Fruit fly (Drosophila melanogaster): ENCODE data around the gene apolpp.
A peak's percentile ranks its signal among the peaks of the same experiment; 100 is the strongest.

apolpp gene

DNA sequence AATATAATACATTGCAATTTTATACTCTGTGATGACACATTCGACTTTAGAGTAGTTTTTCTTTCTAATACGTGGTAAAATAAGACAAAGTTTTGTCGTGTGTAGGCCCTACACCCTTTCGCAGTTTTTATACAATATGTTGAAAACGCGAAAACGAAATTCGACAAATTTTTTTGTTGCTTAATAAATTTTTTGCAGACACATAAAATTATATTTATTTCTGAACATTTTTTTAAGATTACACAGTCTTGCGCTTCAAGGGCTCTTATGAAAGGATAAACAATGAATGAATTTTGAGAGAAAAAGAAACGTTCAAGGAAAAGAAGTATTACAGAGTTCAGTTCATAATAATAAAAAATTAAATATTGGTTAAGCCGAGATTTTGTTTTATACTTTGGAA is 61.1 kb downstream of the apolpp start:
- TF ChIP-seq tj (GFP tag; optimal IDR thresholded peaks at IDR 0.05) (no peak), kay (GFP tag; ENCODE audit: borderline replicate concordance) (peak; percentile 92), pad (GFP tag; optimal IDR thresholded peaks at IDR 0.05) (no peak), Crg-1 (GFP tag; optimal IDR thresholded peaks at IDR 0.05) (no peak), toe (GFP tag; optimal IDR thresholded peaks at IDR 0.05) (no peak)

DNA sequence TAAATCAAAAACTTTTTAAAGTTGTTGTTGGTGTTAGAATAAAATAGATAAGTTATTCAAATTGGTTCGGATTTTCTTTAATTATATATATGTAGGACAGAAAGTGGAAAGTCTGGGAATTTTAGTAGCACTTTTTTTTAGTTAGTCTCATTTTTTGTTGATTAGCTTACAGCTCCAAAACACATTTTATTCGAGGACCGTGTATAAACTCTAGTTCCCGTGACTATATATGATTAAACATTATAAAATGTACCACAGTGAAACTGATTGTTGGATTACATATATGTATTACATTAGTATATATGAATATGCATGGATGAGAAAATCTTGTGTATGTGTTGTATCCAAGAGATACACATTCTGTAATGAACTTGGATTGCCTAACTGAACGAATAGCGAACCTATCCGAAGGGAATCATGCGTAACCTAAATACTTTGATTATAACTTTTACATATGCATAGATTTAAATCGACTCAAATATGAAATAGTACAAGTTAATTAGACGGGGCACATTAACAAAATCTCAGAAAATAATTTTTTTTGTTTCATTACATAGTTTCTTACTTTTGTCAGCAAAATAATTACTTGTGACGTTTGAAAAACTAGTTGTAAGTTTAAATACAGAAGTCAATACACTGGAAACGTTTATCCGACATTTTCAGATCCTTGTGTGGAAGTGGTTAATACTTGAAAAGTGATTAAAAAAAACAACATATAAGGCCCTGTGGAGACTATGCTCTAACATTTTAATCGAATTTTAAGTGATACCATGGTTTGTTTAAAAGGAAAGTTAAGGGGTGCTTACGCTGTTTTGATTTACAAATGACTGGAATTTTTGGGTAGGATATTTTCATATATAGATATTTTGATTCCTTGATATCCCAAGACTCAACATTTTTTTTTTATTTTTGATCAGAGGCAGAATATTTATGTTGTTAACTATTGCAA is 62.2 kb downstream of the apolpp start, which contains the start of gene Cals:
Gene Cals, minus strand, starts transcription at position 700 of the 949 bp plus-strand sequence.
- no peak for TF ChIP-seq tj (GFP tag; optimal IDR thresholded peaks at IDR 0.05)
- peak; percentile 96 for TF ChIP-seq kay (GFP tag; ENCODE audit: borderline replicate concordance)
- no peak for TF ChIP-seq cnc (optimal IDR thresholded peaks at IDR 0.05)

DNA sequence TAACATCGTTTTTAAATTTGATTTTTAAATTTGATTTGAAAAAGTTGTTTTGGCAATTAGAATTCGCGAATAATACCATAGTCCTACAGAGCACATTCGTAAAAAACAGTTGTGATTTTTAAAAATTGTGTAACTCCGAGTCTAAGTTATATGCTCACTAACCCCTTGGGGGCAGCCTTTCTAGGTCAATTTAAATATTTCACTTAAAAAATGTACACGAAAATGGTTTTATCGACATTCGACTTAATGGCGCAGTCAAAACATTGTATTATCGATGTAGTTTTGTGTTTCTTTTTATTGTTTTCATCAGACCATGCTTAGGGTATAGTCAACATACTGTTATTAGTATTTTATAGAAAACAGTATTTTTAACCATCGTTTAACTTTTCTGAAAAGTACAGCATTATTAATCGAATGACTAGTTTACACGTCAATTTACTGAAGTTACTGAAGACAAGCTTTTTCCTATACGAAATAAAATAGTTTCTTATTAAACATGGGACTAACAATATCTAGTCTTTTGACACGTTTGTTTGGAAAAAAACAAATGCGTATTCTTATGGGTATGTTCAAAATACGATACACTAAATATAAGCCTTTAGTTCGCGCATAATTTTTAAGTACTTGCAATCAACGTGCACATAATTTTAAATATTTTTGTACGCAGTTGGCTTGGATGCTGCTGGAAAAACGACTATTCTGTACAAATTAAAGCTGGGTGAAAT is 63.2 kb downstream of the apolpp start, which contains the start of gene Arf4:
Gene Arf4, plus strand, starts transcription at position 399 of the 725 bp plus-strand sequence.
- peak; percentile 12 for TF ChIP-seq CG14711 (tag; optimal IDR thresholded peaks at IDR 0.05)
- no peak for TF ChIP-seq CG1620 (GFP tag; optimal IDR thresholded peaks at IDR 0.05)
- TF ChIP-seq bab1 (GFP tag; optimal IDR thresholded peaks at IDR 0.05), result peak; percentile 57

DNA sequence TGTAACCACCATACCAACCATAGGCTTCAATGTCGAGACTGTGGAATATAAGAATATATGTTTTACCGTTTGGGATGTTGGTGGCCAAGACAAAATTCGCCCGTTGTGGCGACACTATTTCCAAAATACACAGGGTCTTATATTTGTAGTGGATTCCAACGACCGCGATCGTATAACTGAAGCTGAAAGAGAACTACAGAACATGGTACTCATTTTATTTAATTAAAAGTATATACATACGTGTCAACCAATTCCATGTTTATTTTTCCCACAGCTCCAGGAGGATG is 63.7 kb downstream of the apolpp start:
- TF ChIP-seq kay (GFP tag; ENCODE audit: borderline replicate concordance), result peak; percentile 89
- no peak for TF ChIP-seq CG33017 (tag; optimal IDR thresholded peaks at IDR 0.05)

DNA sequence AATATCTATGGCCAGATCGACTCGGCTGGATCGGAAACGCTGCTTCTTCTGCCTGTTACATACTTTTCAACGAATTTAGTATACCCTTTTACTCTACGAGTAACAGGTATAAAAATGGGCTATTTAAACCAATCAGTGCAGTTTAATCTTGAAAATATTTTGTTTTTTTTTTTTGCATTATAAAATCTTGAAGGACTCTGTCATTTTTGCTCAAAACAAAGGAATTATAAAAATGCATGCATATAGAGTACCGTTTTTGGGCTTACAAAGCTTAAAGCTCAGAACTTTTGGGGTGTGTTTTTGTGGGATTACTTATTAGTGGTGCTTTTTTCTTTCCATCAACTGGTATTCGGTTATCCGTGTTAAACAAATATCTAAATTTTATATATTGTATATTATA is 65.5 kb downstream of the apolpp start, which contains the start of gene CG11155:
Gene CG11155, plus strand, starts transcription at position 313 of the 400 bp plus-strand sequence.
- TF ChIP-seq kay (GFP tag; ENCODE audit: borderline replicate concordance), result peak; percentile 85
- no peak for TF ChIP-seq CG5204 (GFP tag; optimal IDR thresholded peaks at IDR 0.05)
